Worm (Caenorhabditis elegans) whole organism, midembryonic: Measurements from ENCODE around the gene shw-1.

Experiments
- cog-1 ChIP-seq: sonication (generic microtip); optimal IDR thresholded peaks from 2 replicates; lab custom pipeline; 2016; ENCODE audit warnings: missing genetic modification characterization, missing compliant biosample characterization
- flt-1 ChIP-seq: fragments of 200-800 bp; sonication (Bioruptor generic); IDR thresholded peaks from 2 replicates; pipeline ENCODE4 v1.3.6; 2022; ENCODE audit warnings: missing genetic modification characterization, missing compliant biosample characterization
- med-1 ChIP-seq: sonication (generic microtip); optimal IDR thresholded peaks from 2 replicates; lab custom pipeline; 2017; ENCODE audit warnings: missing genetic modification characterization, mild to moderate bottlenecking, missing compliant biosample characterization, antibody characterized with exemption, missing genetic modification reagents; ENCODE audit not compliant: insufficient read depth
- ref-1 ChIP-seq: fragments of 200-800 bp; sonication (Bioruptor generic); conservative IDR thresholded peaks from 2 replicates; pipeline ENCODE4 v1.3.6; 2022; ENCODE audit warnings: missing genetic modification reagents, missing genetic modification characterization, missing compliant biosample characterization
- tab-1 ChIP-seq: fragments of 200-800 bp; sonication (Bioruptor generic); IDR thresholded peaks from 2 replicates; pipeline ENCODE4 v1.3.6; 2022; ENCODE audit warnings: missing genetic modification characterization, missing compliant biosample characterization

DNA sequence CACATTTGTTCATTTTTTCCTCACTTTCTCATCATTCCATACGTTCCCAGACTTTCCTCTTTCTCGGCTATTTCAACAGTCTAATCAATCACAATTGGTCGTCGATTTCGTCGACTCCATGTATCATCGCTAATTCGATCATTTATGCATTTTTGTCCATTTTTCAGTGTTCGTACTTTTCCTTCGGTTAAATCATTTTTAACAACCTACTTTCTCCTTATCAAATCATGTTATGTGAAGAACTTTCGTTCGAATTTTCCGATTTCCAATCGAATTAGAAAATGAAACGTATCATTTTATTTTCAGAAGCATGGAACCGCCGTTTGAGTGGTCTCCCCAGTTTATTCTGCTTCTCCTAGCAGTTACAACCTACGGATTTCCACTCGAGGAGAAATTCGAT is 25.1 kb upstream of the shw-1 start, which contains the start of gene eff-1:
- no peak for TF ChIP-seq ref-1 (GFP tag; lab: Robert Waterston, UW)
- TF ChIP-seq cog-1 (tag; lab: Kevin White, UChicago): no peak
- no peak for TF ChIP-seq tab-1 (GFP tag; lab: Robert Waterston, UW)
- no peak for TF ChIP-seq flt-1 (GFP tag; lab: Robert Waterston, UW)
- no peak for TF ChIP-seq med-1 (GFP tag; lab: Kevin White, UChicago)
